Fruit fly (Drosophila melanogaster): ENCODE results near the gene CG32278.

Gene CG32278

dm6 chr3L:3187263-3187662 is 18.2 kb downstream of the CG32278 start, which contains the start of gene CG14957:
Gene CG14957, plus strand, starts transcription at chr3L:3187563.
- peak; percentile 39 for TF ChIP-seq noc (tag; optimal IDR thresholded peaks at IDR 0.05)

dm6 chr3L:3189647-3190046 is 20.6 kb downstream of the CG32278 start, which contains the start of the genes CG42525 and CG14958:
Gene CG42525, minus strand, starts transcription at chr3L:3189747.
Gene CG14958, plus strand, starts transcription at chr3L:3189978.
- TF ChIP-seq noc (tag; optimal IDR thresholded peaks at IDR 0.05), result no peak

- TF ChIP-seq noc (tag; optimal IDR thresholded peaks at IDR 0.05), result no peak
These were observed 23.3 kb downstream of the CG32278 start, which contains the start of gene CG14965 for dm6 chr3L:3192333-3192894. Gene CG14965, minus strand, starts transcription at chr3L:3192491.

- peak; percentile 87 for TF ChIP-seq noc (tag; optimal IDR thresholded peaks at IDR 0.05)
These were observed 23.8 kb downstream of the CG32278 start, which contains the start of gene Hsp83 for dm6 chr3L:3192912-3193311. Gene Hsp83, plus strand, starts transcription at chr3L:3192969.

dm6 chr3L:3194059-3194458 is 25.0 kb downstream of the CG32278 start:
- TF ChIP-seq noc (tag; optimal IDR thresholded peaks at IDR 0.05), result peak; percentile 93

- no peak for TF ChIP-seq noc (tag; optimal IDR thresholded peaks at IDR 0.05)
These were observed 28.4 kb downstream of the CG32278 start, which contains the start of gene CG14966 for dm6 chr3L:3197464-3197863. Gene CG14966, minus strand, starts transcription at chr3L:3197631.

- peak; percentile 82 for TF ChIP-seq noc (tag; optimal IDR thresholded peaks at IDR 0.05)
These were observed 29.6 kb downstream of the CG32278 start, which contains the start of the genes CG32276 and gry for dm6 chr3L:3198447-3199402. Gene CG32276, minus strand, starts transcription at chr3L:3199047. Gene gry, plus strand, starts transcription at chr3L:3199090.

dm6 chr3L:3203062-3203461 is 34.0 kb downstream of the CG32278 start, which contains the start of gene CG32271:
Gene CG32271, minus strand, starts transcription at chr3L:3203162.
- TF ChIP-seq noc (tag; optimal IDR thresholded peaks at IDR 0.05), result no peak

- no peak for TF ChIP-seq noc (tag; optimal IDR thresholded peaks at IDR 0.05)
These were observed 35.3 kb downstream of the CG32278 start, which contains the start of gene CG33159 for dm6 chr3L:3204348-3204747. Gene CG33159, minus strand, starts transcription at chr3L:3204448.

- TF ChIP-seq noc (tag; optimal IDR thresholded peaks at IDR 0.05), result no peak
These were observed 36.3 kb downstream of the CG32278 start, which contains the start of gene CG32277 for dm6 chr3L:3205349-3205748. Gene CG32277, minus strand, starts transcription at chr3L:3205449.

dm6 chr3L:3206263-3206662 is 37.2 kb downstream of the CG32278 start, which contains the start of gene CG33160:
Gene CG33160, minus strand, starts transcription at chr3L:3206363.
- no peak for TF ChIP-seq noc (tag; optimal IDR thresholded peaks at IDR 0.05)

- TF ChIP-seq noc (tag; optimal IDR thresholded peaks at IDR 0.05), result no peak
These were observed 39.8 kb downstream of the CG32278 start, which contains the start of the genes CG32269 and CG32270 for dm6 chr3L:3208895-3209294. Gene CG32269, minus strand, starts transcription at chr3L:3208985. Gene CG32270, minus strand, starts transcription at chr3L:3208985.

- TF ChIP-seq noc (tag; optimal IDR thresholded peaks at IDR 0.05), result no peak
These were observed 49.8 kb downstream of the CG32278 start, which contains the start of the genes hob and nSMase for dm6 chr3L:3218859-3219258. Gene hob, minus strand, starts transcription at chr3L:3218920. Gene nSMase, plus strand, starts transcription at chr3L:3219156.
